Worm (Caenorhabditis elegans) whole organism, young adult: Measurements from ENCODE around the gene ZC116.5.
A peak's percentile ranks its signal among the peaks of the same experiment; 100 is the strongest.

ENCODE experiments used
- B0261.1 ChIP-seq: sonication (generic microtip); optimal IDR thresholded peaks from 2 replicates; lab custom pipeline; 2016; ENCODE audit warnings: mild to moderate bottlenecking, missing genetic modification characterization, moderate library complexity, missing compliant biosample characterization
- B0336.3 ChIP-seq: fragments of 200-800 bp; sonication (Bioruptor generic); IDR thresholded peaks from 2 replicates; pipeline ENCODE4 v1.3.6; 2022; ENCODE audit warnings: missing genetic modification characterization, missing compliant biosample characterization
- F10E7.11 ChIP-seq: sonication (generic microtip); optimal IDR thresholded peaks from 2 replicates; lab custom pipeline; 2017; ENCODE audit warnings: mild to moderate bottlenecking, missing genetic modification characterization, moderate library complexity, missing compliant biosample characterization
- F52B5.7 ChIP-seq: sonication (generic microtip); optimal IDR thresholded peaks from 2 replicates; lab custom pipeline; 2016; ENCODE audit warnings: mild to moderate bottlenecking, missing genetic modification characterization, missing compliant biosample characterization
- Y53F4B.3 ChIP-seq: fragments of 200-800 bp; sonication (Bioruptor generic); IDR thresholded peaks from 2 replicates; pipeline ENCODE4 v1.3.6; 2022; ENCODE audit warnings: missing genetic modification reagents, missing genetic modification characterization, missing compliant biosample characterization
- Y79H2A.3 ChIP-seq: fragments of 200-800 bp; sonication (Bioruptor generic); conservative IDR thresholded peaks from 2 replicates; pipeline ENCODE4 v1.3.6; 2022; ENCODE audit warnings: missing genetic modification reagents, missing genetic modification characterization, missing compliant biosample characterization
- athp-1 ChIP-seq: sonication (generic microtip); optimal IDR thresholded peaks from 2 replicates; lab custom pipeline; 2017; ENCODE audit warnings: mild to moderate bottlenecking, missing genetic modification characterization, missing compliant biosample characterization
- attf-3 ChIP-seq: fragments of 200-800 bp; sonication (Bioruptor generic); conservative IDR thresholded peaks from 2 replicates; pipeline ENCODE4 v1.3.6; 2022; ENCODE audit warnings: missing genetic modification reagents, missing genetic modification characterization, missing compliant biosample characterization
- bed-1 ChIP-seq: fragments of 200-800 bp; sonication (Bioruptor generic); IDR thresholded peaks from 2 replicates; pipeline ENCODE4 v1.3.6; 2022; ENCODE audit warnings: missing genetic modification reagents, missing genetic modification characterization, missing compliant biosample characterization
- cebp-1 ChIP-seq, 2 experiments: fragments of 200-800 bp in 1 of 2; sonication (Bioruptor generic) in 1 of 2; sonication (generic microtip) in 1 of 2; IDR thresholded peaks in 1 of 2; optimal IDR thresholded peaks in 1 of 2; 2 replicates each; pipeline versions ENCODE4 v1.3.6 to Lab custom; 2017 to 2022; ENCODE audit warnings: missing compliant biosample characterization in 2 of 2, missing genetic modification characterization in 2 of 2, mild to moderate bottlenecking in 1 of 2, missing genetic modification reagents in 1 of 2, moderate library complexity in 1 of 2
- ceh-100 ChIP-seq: fragments of 200-800 bp; sonication (Bioruptor generic); IDR thresholded peaks from 2 replicates; pipeline ENCODE4 v1.3.6; 2022; ENCODE audit warnings: missing genetic modification reagents, missing genetic modification characterization, missing compliant biosample characterization
- ceh-40 ChIP-seq: fragments of 200-800 bp; sonication (Bioruptor generic); IDR thresholded peaks from 2 replicates; pipeline ENCODE4 v1.3.6; 2022; ENCODE audit warnings: missing genetic modification characterization, missing compliant biosample characterization
- ceh-91 ChIP-seq: fragments of 200-800 bp; sonication (Bioruptor generic); IDR thresholded peaks from 2 replicates; pipeline ENCODE4 v1.3.6; 2022; ENCODE audit warnings: missing genetic modification reagents, missing genetic modification characterization, missing compliant biosample characterization
- dpff-1 ChIP-seq: sonication (generic microtip); optimal IDR thresholded peaks from 2 replicates; lab custom pipeline; 2017; ENCODE audit warnings: mild to moderate bottlenecking, missing genetic modification characterization, missing compliant biosample characterization
- efl-1 ChIP-seq: fragments of 150-350 bp; optimal IDR thresholded peaks from 2 replicates; lab custom pipeline; 2014; ENCODE audit warnings: missing biosample characterization, missing genetic modification reagents, missing genetic modification characterization
- egl-18 ChIP-seq: fragments of 200-800 bp; sonication (Bioruptor generic); IDR thresholded peaks from 2 replicates; pipeline ENCODE4 v1.3.6; 2022; ENCODE audit warnings: missing genetic modification reagents, missing genetic modification characterization, missing compliant biosample characterization
- him-1 ChIP-seq: sonication (generic microtip); optimal IDR thresholded peaks from 2 replicates; lab custom pipeline; 2016; ENCODE audit warnings: missing genotype, missing genetic modification reagents, missing genetic modification characterization, missing compliant biosample characterization
- hlh-26 ChIP-seq: fragments of 200-800 bp; sonication (Bioruptor generic); conservative IDR thresholded peaks from 2 replicates; pipeline ENCODE4 v1.3.6; 2022; ENCODE audit warnings: missing genetic modification reagents, missing genetic modification characterization, missing compliant biosample characterization
- lin-54 ChIP-seq: fragments of 200-800 bp; sonication (Bioruptor generic); optimal IDR thresholded peaks from 2 replicates; lab custom pipeline; 2018; ENCODE audit warnings: mild to moderate bottlenecking, missing genetic modification characterization, missing compliant biosample characterization
- nhr-80 ChIP-seq: sonication (generic microtip); optimal IDR thresholded peaks from 2 replicates; lab custom pipeline; 2016; ENCODE audit warnings: missing genetic modification characterization, missing compliant biosample characterization
- repo-1 ChIP-seq: sonication (generic microtip); optimal IDR thresholded peaks from 2 replicates; lab custom pipeline; 2017; ENCODE audit warnings: mild to moderate bottlenecking, missing genetic modification characterization, missing compliant biosample characterization
- sea-2 ChIP-seq: fragments of 200-800 bp; sonication (Bioruptor generic); IDR thresholded peaks from 2 replicates; pipeline ENCODE4 v1.3.6; 2022; ENCODE audit warnings: missing genetic modification characterization, missing compliant biosample characterization
- snpc-1.3 ChIP-seq: sonication (generic microtip); optimal IDR thresholded peaks from 2 replicates; lab custom pipeline; 2017; ENCODE audit warnings: missing genetic modification characterization, mild to moderate bottlenecking, missing compliant biosample characterization, antibody characterized with exemption, moderate library complexity, missing genotype, missing genetic modification reagents; ENCODE audit not compliant: insufficient read depth
- snpc-3.4 ChIP-seq: sonication (generic microtip); optimal IDR thresholded peaks from 2 replicates; lab custom pipeline; 2017; ENCODE audit warnings: missing genetic modification characterization, mild to moderate bottlenecking, missing compliant biosample characterization, antibody characterized with exemption, moderate library complexity, missing genotype, missing genetic modification reagents
- somi-1 ChIP-seq: fragments of 200-800 bp; sonication (Bioruptor generic); optimal IDR thresholded peaks from 2 replicates; lab custom pipeline; 2018; ENCODE audit warnings: mild to moderate bottlenecking, missing genetic modification characterization, missing compliant biosample characterization
- tbp1 ChIP-seq: fragments of 200-800 bp; sonication (Bioruptor generic); optimal IDR thresholded peaks from 2 replicates; lab custom pipeline; 2018; ENCODE audit warnings: mild to moderate bottlenecking, missing genetic modification characterization, missing compliant biosample characterization
- unc-130 ChIP-seq: sonication (generic microtip); optimal IDR thresholded peaks from 2 replicates; lab custom pipeline; 2016; ENCODE audit warnings: missing genetic modification reagents, missing genetic modification characterization, missing compliant biosample characterization
- unc-62 ChIP-seq: fragments of 150-350 bp; optimal IDR thresholded peaks from 2 replicates; lab custom pipeline; 2014; ENCODE audit warnings: missing biosample characterization, missing genetic modification reagents, missing genetic modification characterization
- zfh-2 ChIP-seq: fragments of 200-800 bp; sonication (Bioruptor generic); conservative IDR thresholded peaks from 2 replicates; pipeline ENCODE4 v1.3.6; 2022; ENCODE audit warnings: missing genetic modification reagents, missing genetic modification characterization, missing compliant biosample characterization
- zim-3 ChIP-seq: sonication (generic microtip); optimal IDR thresholded peaks from 2 replicates; lab custom pipeline; 2017; ENCODE audit warnings: mild to moderate bottlenecking, missing genetic modification characterization, moderate library complexity, missing compliant biosample characterization
- ztf-3 ChIP-seq: fragments of 200-800 bp; sonication (Bioruptor generic); optimal IDR thresholded peaks from 2 replicates; lab custom pipeline; 2018; ENCODE audit warnings: mild to moderate bottlenecking, missing genetic modification characterization, missing compliant biosample characterization

The ZC116.5 gene

DNA sequence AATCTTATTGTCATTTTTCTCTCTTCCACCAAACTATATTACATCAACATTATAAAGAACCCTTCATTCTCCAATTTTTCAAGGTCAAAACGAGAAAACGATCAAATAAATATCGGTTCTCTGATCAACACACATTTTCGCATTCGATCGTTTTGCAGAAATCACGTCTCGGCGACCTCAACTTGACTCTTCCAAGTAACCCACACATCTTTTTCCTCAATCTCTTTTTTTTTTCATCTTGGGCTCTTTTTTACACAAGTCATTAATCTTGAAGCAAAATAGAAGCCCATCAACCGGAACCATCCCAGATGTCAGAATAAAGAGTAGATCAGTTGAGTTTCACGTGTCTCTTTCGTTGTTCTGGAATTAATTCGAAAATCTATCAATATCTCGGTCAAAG, 27.5 kb upstream of the ZC116.5 start:
- no peak for TF ChIP-seq athp-1 (tag; lab: Kevin White, UChicago)
- no peak for TF ChIP-seq ceh-91 (GFP tag; lab: Robert Waterston, UW)
- TF ChIP-seq, all 124 proteins: peak for 0

DNA sequence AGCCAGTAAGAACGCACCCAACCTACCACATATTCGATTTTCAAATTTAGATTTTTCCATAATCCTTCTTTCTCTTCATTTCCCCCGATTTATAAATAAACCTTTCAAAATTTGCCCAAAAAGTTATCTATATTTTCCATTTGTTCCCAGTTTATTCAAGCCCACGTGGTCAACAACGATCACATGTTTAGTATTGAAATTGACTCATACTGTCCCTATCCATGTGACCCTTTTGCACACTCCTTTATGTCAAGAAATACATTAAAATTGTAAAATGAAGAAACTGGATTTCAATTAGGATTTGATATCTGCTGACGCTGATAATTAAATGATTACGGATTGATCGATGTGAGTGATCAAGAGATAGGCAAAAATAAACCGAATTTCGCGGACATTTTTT, 26.5 kb upstream of the ZC116.5 start:
- no peak for TF ChIP-seq snpc-3.4 (tag; lab: Kevin White, UChicago)
- TF ChIP-seq Y53F4B.3 (GFP tag; lab: Robert Waterston, UW) = no peak
- TF ChIP-seq Y79H2A.3 (GFP tag; lab: Robert Waterston, UW) = no peak
- TF ChIP-seq zfh-2 (GFP tag; lab: Robert Waterston, UW) = no peak
- TF ChIP-seq tbp1 (GFP tag; lab: Kevin White, UChicago) = no peak
- peak; percentile 13 for TF ChIP-seq nhr-80 (tag; lab: Kevin White, UChicago)
- no peak for TF ChIP-seq F52B5.7 (tag; lab: Kevin White, UChicago)
- no peak for TF ChIP-seq ztf-3 (GFP tag; lab: Kevin White, UChicago)
- peak; percentile 17 for TF ChIP-seq somi-1
- TF ChIP-seq ceh-40 = no peak
- TF ChIP-seq zim-3 (tag; lab: Kevin White, UChicago) = no peak

DNA sequence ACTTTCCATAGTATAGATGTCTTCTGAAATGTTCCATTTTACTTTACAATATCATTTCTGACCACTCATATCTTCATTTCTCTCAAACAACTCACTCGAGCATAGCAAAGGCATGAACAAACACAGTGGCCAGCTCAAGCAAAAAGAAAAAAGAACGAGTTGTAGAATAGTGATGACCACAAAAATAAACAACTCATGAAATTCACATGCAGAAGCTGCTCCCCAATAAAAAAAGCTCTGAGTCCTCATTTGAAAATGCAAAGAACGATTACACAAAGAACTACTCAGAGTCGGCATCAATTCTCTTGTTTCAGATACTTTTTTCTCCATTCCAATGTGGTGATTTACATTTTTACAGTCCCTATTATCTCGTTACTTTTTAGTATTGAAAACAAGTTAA, 26.0 kb upstream of the ZC116.5 start:
- no peak for TF ChIP-seq bed-1
- TF ChIP-seq ceh-100 (GFP tag; lab: Robert Waterston, UW) = no peak
- TF ChIP-seq B0336.3 (GFP tag; lab: Robert Waterston, UW) = no peak
- no peak for TF ChIP-seq attf-3
- TF ChIP-seq F52B5.7 (tag; lab: Kevin White, UChicago) = no peak
- TF ChIP-seq, all 124 proteins: peak for 0

DNA sequence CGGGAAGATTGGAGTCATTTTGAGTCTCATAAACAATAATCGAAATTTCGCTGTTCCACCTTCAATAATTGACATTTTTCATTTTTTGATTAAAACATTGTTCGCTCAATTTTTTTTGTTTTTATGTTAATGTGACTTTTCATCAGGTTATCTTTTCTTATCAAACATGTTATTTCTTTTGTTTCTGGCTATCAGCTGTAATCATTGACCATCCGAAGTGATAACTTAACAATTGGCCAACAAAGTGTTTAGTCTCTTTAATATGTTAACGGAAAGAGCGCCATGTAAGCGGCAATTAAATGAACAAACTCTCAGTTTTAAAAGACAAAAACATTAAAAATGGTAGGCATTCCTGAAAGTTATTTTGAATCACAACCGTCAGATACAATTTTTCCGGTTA, 25.3 kb upstream of the ZC116.5 start:
- TF ChIP-seq unc-62 (GFP tag; lab: Kevin White, UChicago) (no peak), F10E7.11 (tag; lab: Kevin White, UChicago) (no peak), snpc-1.3 (no peak), B0261.1 (tag; lab: Kevin White, UChicago) (no peak), unc-130 (GFP tag; lab: Kevin White, UChicago) (no peak), hlh-26 (GFP tag; lab: Robert Waterston, UW) (no peak), efl-1 (GFP tag; lab: Kevin White, UChicago) (no peak), cebp-1 (GFP tag; IDR thresholded peaks at IDR 0.05; lab: Robert Waterston, UW) (no peak), cebp-1 (tag; optimal IDR thresholded peaks at IDR 0.05; lab: Kevin White, UChicago) (no peak), nhr-80 (tag; lab: Kevin White, UChicago) (no peak), sea-2 (no peak), somi-1 (no peak), ceh-40 (no peak), F52B5.7 (tag; lab: Kevin White, UChicago) (no peak), dpff-1 (tag; lab: Kevin White, UChicago) (no peak), lin-54 (GFP tag; lab: Kevin White, UChicago) (no peak)
- TF ChIP-seq, all 124 proteins: peak for 0

DNA sequence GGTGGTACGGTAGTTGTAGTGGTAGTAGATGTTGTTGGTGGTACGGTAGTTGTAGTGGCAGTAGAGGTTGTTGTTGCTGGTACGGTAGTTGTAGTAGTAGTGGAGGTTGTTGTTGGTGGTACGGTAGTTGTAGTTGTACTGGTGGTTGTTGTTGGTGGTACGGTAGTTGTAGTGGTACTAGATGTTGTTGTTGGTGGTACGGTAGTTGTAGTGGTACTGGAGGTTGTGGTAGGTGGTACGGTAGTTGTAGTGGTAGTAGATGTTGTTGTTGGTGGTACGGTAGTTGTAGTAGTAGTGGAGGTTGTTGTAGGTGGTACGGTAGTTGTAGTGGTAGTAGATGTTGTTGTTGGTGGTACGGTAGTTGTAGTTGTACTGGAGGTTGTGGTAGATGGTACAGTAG, 24.3 kb upstream of the ZC116.5 start:
- TF ChIP-seq bed-1 = 0 out of 2 replicates have a peak, but pooled peaks have one; percentile 16
- no peak for TF ChIP-seq him-1 (tag; lab: Kevin White, UChicago)
- TF ChIP-seq egl-18 = no peak
- no peak for TF ChIP-seq repo-1 (tag; lab: Kevin White, UChicago)
- no peak for TF ChIP-seq ceh-40
